Fruit fly (Drosophila melanogaster) whole organism, embryonic: ENCODE results near the gene CG9263.

Experiments
- Adf1 ChIP-seq: fragments of 200-800 bp; sonication (Bioruptor generic); IDR thresholded peaks from 2 replicates; pipeline ENCODE4 v1.3.6; 2022; ENCODE audit warnings: missing biosample characterization, missing genetic modification characterization
- Atf6 ChIP-seq: fragments of 200-800 bp; sonication (Bioruptor generic); IDR thresholded peaks from 2 replicates; pipeline ENCODE4 v1.3.6; 2022; ENCODE audit warnings: missing biosample characterization, missing genetic modification characterization
- CG10462 ChIP-seq: fragments of 200-800 bp; sonication (Bioruptor generic); optimal IDR thresholded peaks from 2 replicates; lab custom pipeline; 2016; ENCODE audit warnings: missing biosample characterization, missing genetic modification characterization
- CG11398 ChIP-seq: fragments of 200-800 bp; sonication (Bioruptor generic); optimal IDR thresholded peaks from 2 replicates; lab custom pipeline; 2016; ENCODE audit warnings: missing biosample characterization, missing genetic modification characterization
- CG11695 ChIP-seq: fragments of 200-800 bp; sonication (Bioruptor generic); IDR thresholded peaks from 3 replicates; pipeline ENCODE4 v1.3.6; 2022; ENCODE audit warnings: missing biosample characterization, missing genetic modification characterization
- CG12299 ChIP-seq: fragments of 200-800 bp; sonication (Bioruptor generic); optimal IDR thresholded peaks from 2 replicates; lab custom pipeline; 2018; ENCODE audit warnings: missing biosample characterization, mild to moderate bottlenecking, missing genetic modification characterization
- CG14014 ChIP-seq: fragments of 200-800 bp; sonication (Bioruptor generic); IDR thresholded peaks from 2 replicates; pipeline ENCODE4 v1.3.6; 2022; ENCODE audit warnings: missing biosample characterization, missing genetic modification characterization
- CG14441 ChIP-seq: fragments of 200-800 bp; sonication (Bioruptor generic); IDR thresholded peaks from 2 replicates; pipeline ENCODE4 v1.3.6; 2022; ENCODE audit warnings: missing biosample characterization, missing genetic modification characterization
- CG15269 ChIP-seq: fragments of 200-800 bp; sonication (Bioruptor generic); optimal IDR thresholded peaks from 2 replicates; lab custom pipeline; 2018; ENCODE audit warnings: missing biosample characterization, mild to moderate bottlenecking, missing genetic modification characterization, moderate library complexity
- CG1603 ChIP-seq: fragments of 200-800 bp; sonication (Bioruptor generic); optimal IDR thresholded peaks from 2 replicates; lab custom pipeline; 2019; ENCODE audit warnings: missing biosample characterization, mild to moderate bottlenecking, missing genetic modification characterization, moderate library complexity
- CG16813 ChIP-seq: fragments of 200-800 bp; sonication (Bioruptor generic); IDR thresholded peaks from 3 replicates; pipeline ENCODE4 v1.3.6; 2022; ENCODE audit warnings: missing biosample characterization, missing genetic modification characterization; ENCODE audit not compliant: partially characterized antibody
- CG17912 ChIP-seq: fragments of 200-800 bp; sonication (Bioruptor generic); optimal IDR thresholded peaks from 2 replicates; lab custom pipeline; 2018; ENCODE audit warnings: missing biosample characterization, mild to moderate bottlenecking, missing genetic modification characterization
- CG2116 ChIP-seq: fragments of 200-800 bp; sonication (Bioruptor generic); optimal IDR thresholded peaks from 3 replicates; lab custom pipeline; 2018; ENCODE audit warnings: missing biosample characterization, mild to moderate bottlenecking, missing genetic modification characterization
- CG2129 ChIP-seq: fragments of 200-800 bp; sonication (Bioruptor generic); IDR thresholded peaks from 2 replicates; pipeline ENCODE4 v1.3.6; 2022; ENCODE audit warnings: missing biosample characterization, missing genetic modification characterization; ENCODE audit not compliant: partially characterized antibody
- CG4820 ChIP-seq: fragments of 200-800 bp; sonication (Bioruptor generic); optimal IDR thresholded peaks from 3 replicates; lab custom pipeline; 2016; ENCODE audit warnings: missing biosample characterization, missing genetic modification characterization
- CG5245 ChIP-seq: fragments of 200-800 bp; sonication (Bioruptor generic); optimal IDR thresholded peaks from 3 replicates; lab custom pipeline; 2016; ENCODE audit warnings: missing biosample characterization, missing genetic modification characterization
- CG6683 ChIP-seq: fragments of 200-800 bp; sonication (Bioruptor generic); optimal IDR thresholded peaks from 2 replicates; lab custom pipeline; 2017; ENCODE audit warnings: missing biosample characterization, mild to moderate bottlenecking, missing genetic modification characterization, missing genetic modification reagents
- CG6791 ChIP-seq: fragments of 200-800 bp; sonication (Bioruptor generic); IDR thresholded peaks from 3 replicates; pipeline ENCODE4 v1.3.6; 2022; ENCODE audit warnings: missing biosample characterization, missing genetic modification characterization; ENCODE audit not compliant: partially characterized antibody
- CG7357 ChIP-seq: fragments of 200-800 bp; sonication (Bioruptor generic); IDR thresholded peaks from 3 replicates; pipeline ENCODE4 v1.3.6; 2022; ENCODE audit warnings: missing biosample characterization, missing genetic modification characterization
- CG7928 ChIP-seq: fragments of 200-800 bp; sonication (Bioruptor generic); optimal IDR thresholded peaks from 2 replicates; lab custom pipeline; 2017; ENCODE audit warnings: missing biosample characterization, mild to moderate bottlenecking, missing genetic modification characterization
- CG9876 ChIP-seq: fragments of 200-800 bp; sonication (Bioruptor generic); optimal IDR thresholded peaks from 2 replicates; lab custom pipeline; 2016; ENCODE audit warnings: missing biosample characterization, missing genetic modification characterization
- Dbx ChIP-seq: fragments of 200-800 bp; sonication (Bioruptor generic); IDR thresholded peaks from 3 replicates; pipeline ENCODE4 v1.3.6; 2022; ENCODE audit warnings: missing biosample characterization, missing genetic modification characterization
- Dp ChIP-seq: fragments of 200-800 bp; sonication (Bioruptor generic); optimal IDR thresholded peaks from 2 replicates; lab custom pipeline; 2018; ENCODE audit warnings: missing biosample characterization, mild to moderate bottlenecking, missing genetic modification characterization, moderate library complexity
- HLH3B ChIP-seq: fragments of 200-800 bp; sonication (Bioruptor generic); IDR thresholded peaks from 2 replicates; pipeline ENCODE4 v1.3.6; 2022; ENCODE audit warnings: missing biosample characterization, missing genetic modification characterization
- Hand ChIP-seq: fragments of 200-800 bp; sonication (Bioruptor generic); optimal IDR thresholded peaks from 2 replicates; lab custom pipeline; 2017; ENCODE audit warnings: mild to moderate bottlenecking, missing biosample characterization, missing genetic modification reagents, missing genetic modification characterization
- HmgZ ChIP-seq: fragments of 200-800 bp; sonication (Bioruptor generic); optimal IDR thresholded peaks from 2 replicates; lab custom pipeline; 2018; ENCODE audit warnings: missing biosample characterization, mild to moderate bottlenecking, missing genetic modification characterization
- Lpt ChIP-seq: fragments of >200 bp; optimal IDR thresholded peaks from 2 replicates; lab custom pipeline; 2018; ENCODE audit warnings: missing biosample characterization, missing genetic modification characterization
- MBD-R2 ChIP-seq: fragments of 200-800 bp; sonication (Bioruptor generic); IDR thresholded peaks from 2 replicates; pipeline ENCODE4 v1.3.6; 2022; ENCODE audit warnings: missing biosample characterization, missing genetic modification characterization
- MTF-1 ChIP-seq: fragments of 200-800 bp; sonication (Bioruptor generic); optimal IDR thresholded peaks from 2 replicates; lab custom pipeline; 2018; ENCODE audit warnings: missing biosample characterization, mild to moderate bottlenecking, missing genetic modification characterization, borderline replicate concordance
- Max ChIP-seq: fragments of 200-800 bp; sonication (Bioruptor generic); optimal IDR thresholded peaks from 2 replicates; lab custom pipeline; 2016; ENCODE audit warnings: missing biosample characterization, mild to moderate bottlenecking, missing genetic modification characterization
- Neu2 ChIP-seq: fragments of 200-800 bp; sonication (Bioruptor generic); optimal IDR thresholded peaks from 3 replicates; lab custom pipeline; 2016; ENCODE audit warnings: missing biosample characterization, missing genetic modification characterization, borderline replicate concordance
- Nf-YC ChIP-seq: fragments of 200-800 bp; optimal IDR thresholded peaks from 3 replicates; lab custom pipeline; 2019; ENCODE audit warnings: missing biosample characterization, mild to moderate bottlenecking, missing genetic modification characterization, moderate library complexity
- Opbp ChIP-seq: fragments of 200-800 bp; sonication (Bioruptor generic); IDR thresholded peaks from 3 replicates; pipeline ENCODE4 v1.3.6; 2022; ENCODE audit warnings: missing biosample characterization, missing genetic modification characterization; ENCODE audit not compliant: partially characterized antibody
- Sry-β ChIP-seq: fragments of 200-800 bp; sonication (Bioruptor generic); optimal IDR thresholded peaks from 2 replicates; lab custom pipeline; 2018; ENCODE audit warnings: missing biosample characterization, mild to moderate bottlenecking, missing genetic modification characterization, moderate library complexity
- Sry-δ ChIP-seq: fragments of 200-800 bp; sonication (Bioruptor generic); optimal IDR thresholded peaks from 2 replicates; lab custom pipeline; 2016; ENCODE audit warnings: missing biosample characterization, missing genetic modification characterization
- Vsx1 ChIP-seq: fragments of 200-800 bp; sonication (Bioruptor generic); optimal IDR thresholded peaks from 2 replicates; lab custom pipeline; 2017; ENCODE audit warnings: missing biosample characterization, mild to moderate bottlenecking, missing genetic modification characterization, missing genetic modification reagents
- bowl ChIP-seq: fragments of 200-800 bp; sonication (Bioruptor generic); IDR thresholded peaks from 2 replicates; pipeline ENCODE4 v1.3.6; 2022; ENCODE audit warnings: missing biosample characterization, missing genetic modification characterization
- chm ChIP-seq: fragments of 200-800 bp; sonication (Bioruptor generic); IDR thresholded peaks from 2 replicates; pipeline ENCODE4 v1.3.6; 2022; ENCODE audit warnings: missing biosample characterization, missing genetic modification characterization
- emc ChIP-seq: fragments of 200-800 bp; sonication (Bioruptor generic); optimal IDR thresholded peaks from 2 replicates; lab custom pipeline; 2016; ENCODE audit warnings: missing biosample characterization, missing genetic modification characterization
- gem ChIP-seq: fragments of 200-800 bp; sonication (Bioruptor generic); optimal IDR thresholded peaks from 2 replicates; lab custom pipeline; 2019; ENCODE audit warnings: missing biosample characterization, mild to moderate bottlenecking, missing genetic modification characterization, moderate library complexity
- hkb ChIP-seq, 2 experiments: fragments of 200-800 bp in 1 of 2; fragments of >200 bp in 1 of 2; sonication (Bioruptor generic) in 1 of 2; IDR thresholded peaks in 1 of 2; optimal IDR thresholded peaks in 1 of 2; 2 replicates each; pipeline versions ENCODE4 v1.3.6 to Lab custom; 2017 to 2022; ENCODE audit warnings: missing biosample characterization in 1 of 2, missing genetic modification characterization in 1 of 2
- jigr1 ChIP-seq: fragments of 200-800 bp; sonication (Bioruptor generic); IDR thresholded peaks from 3 replicates; pipeline ENCODE4 v1.3.6; 2022; ENCODE audit warnings: missing biosample characterization, missing genetic modification characterization
- kay ChIP-seq: fragments of 200-800 bp; sonication (Bioruptor generic); optimal IDR thresholded peaks from 2 replicates; lab custom pipeline; 2016; ENCODE audit warnings: missing biosample characterization, missing genetic modification characterization
- sens-2 ChIP-seq: fragments of 200-800 bp; sonication (Bioruptor generic); IDR thresholded peaks from 2 replicates; pipeline ENCODE4 v1.3.6; 2022; ENCODE audit warnings: missing biosample characterization, missing genetic modification characterization
- tll ChIP-seq, 2 experiments: fragments of 200-800 bp in 1 of 2; fragments of >200 bp in 1 of 2; sonication (Bioruptor generic) in 1 of 2; optimal IDR thresholded peaks; 2 replicates each; lab custom pipeline; 2017 to 2019; ENCODE audit warnings: missing biosample characterization in 2 of 2, missing genetic modification characterization in 2 of 2, mild to moderate bottlenecking in 1 of 2, moderate library complexity in 1 of 2
- trh ChIP-seq: fragments of 200-800 bp; sonication (Bioruptor generic); optimal IDR thresholded peaks from 2 replicates; lab custom pipeline; 2016; ENCODE audit warnings: missing biosample characterization, missing genetic modification characterization
- usp ChIP-seq: fragments of >200 bp; optimal IDR thresholded peaks from 2 replicates; lab custom pipeline; 2017; ENCODE audit warnings: missing biosample characterization, missing genetic modification characterization
- wek ChIP-seq: fragments of 200-800 bp; sonication (Bioruptor generic); optimal IDR thresholded peaks from 3 replicates; lab custom pipeline; 2018; ENCODE audit warnings: missing biosample characterization, mild to moderate bottlenecking, missing genetic modification characterization, moderate library complexity

Gene CG9263

DNA sequence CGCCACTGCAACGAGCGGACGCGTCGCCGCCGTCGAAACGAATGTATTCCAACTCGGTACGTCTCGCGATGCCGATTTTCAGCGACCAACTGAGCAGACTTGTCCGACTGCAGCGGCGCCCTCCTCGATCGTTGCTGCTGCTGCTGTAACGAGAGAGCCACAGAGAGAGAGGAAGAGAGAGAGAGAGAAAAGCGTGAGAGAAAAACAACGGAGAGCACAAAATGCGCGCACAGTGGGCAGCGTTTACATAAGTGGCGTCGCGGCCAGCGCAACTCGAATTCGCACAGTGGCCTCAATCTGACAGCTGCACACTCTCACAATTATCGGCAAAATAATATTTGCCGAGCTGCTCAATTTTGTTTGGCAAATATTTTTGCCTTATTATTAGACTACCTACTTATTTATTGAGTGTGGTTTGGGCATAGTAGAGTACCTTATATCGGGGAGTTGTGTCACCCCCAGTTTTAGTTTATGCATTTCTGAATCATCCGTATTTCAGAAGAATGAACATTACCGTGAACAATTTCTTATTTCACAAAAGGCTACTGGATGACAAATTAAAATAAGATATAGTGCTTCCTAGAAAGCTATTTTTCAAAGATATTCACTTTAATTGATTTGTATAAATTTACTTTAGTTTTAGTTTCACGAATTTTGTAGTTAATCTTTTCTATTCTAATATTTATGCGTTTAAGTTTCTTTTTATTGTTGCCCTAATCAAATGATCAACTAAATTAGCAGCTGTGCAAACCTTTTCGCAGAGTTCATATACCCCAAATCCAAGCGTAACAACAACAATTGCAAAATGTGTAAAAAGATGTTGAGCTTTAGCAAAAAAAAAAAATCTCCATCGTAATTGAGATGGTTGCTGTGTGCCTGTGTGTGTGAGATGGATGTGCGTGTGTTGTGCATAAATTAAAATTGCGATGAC, 28.8 kb downstream of the CG9263 start (continued):
- no peak for TF ChIP-seq hkb (optimal IDR thresholded peaks at IDR 0.05; lab: Kevin White, UChicago)
- TF ChIP-seq hkb (GFP tag; IDR thresholded peaks at IDR 0.05; lab: Robert Waterston, UW), result peak; percentile 60
- no peak for TF ChIP-seq emc (GFP tag; lab: Kevin White, UChicago)
- peak; percentile 50 for TF ChIP-seq Max (GFP tag; lab: Kevin White, UChicago)
- TF ChIP-seq Dp (GFP tag; lab: Kevin White, UChicago), result no peak
- no peak for TF ChIP-seq CG16813 (GFP tag; lab: Robert Waterston, UW)
- TF ChIP-seq sens-2, result no peak
- TF ChIP-seq MBD-R2, result no peak
- peak; percentile 21 for TF ChIP-seq HmgZ (tag; lab: Kevin White, UChicago)
- no peak for TF ChIP-seq bowl (GFP tag; lab: Robert Waterston, UW)
- no peak for TF ChIP-seq CG2129 (GFP tag; lab: Robert Waterston, UW)
- peak; percentile 44 for TF ChIP-seq CG5245 (GFP tag; lab: Kevin White, UChicago)
- peak; percentile 43 for TF ChIP-seq Nf-YC (tag; lab: Kevin White, UChicago)
- TF ChIP-seq chm (GFP tag; lab: Robert Waterston, UW), result no peak; the same call in none of the 2 replicates
- TF ChIP-seq CG7357, result peak; percentile 8; the same call in 1 of the 3 replicates
- no peak for TF ChIP-seq CG10462 (GFP tag; lab: Kevin White, UChicago)
- no peak for TF ChIP-seq CG11398 (GFP tag; lab: Kevin White, UChicago)
- TF ChIP-seq Vsx1 (GFP tag; lab: Kevin White, UChicago), result no peak
- no peak for TF ChIP-seq CG2116 (GFP tag; lab: Kevin White, UChicago)
- TF ChIP-seq HLH3B (GFP tag; lab: Robert Waterston, UW), result peak; percentile 57
- no peak for TF ChIP-seq usp
- TF ChIP-seq CG14014 (GFP tag; lab: Robert Waterston, UW), result peak; percentile 65
- TF ChIP-seq tll (GFP tag; optimal IDR thresholded peaks at IDR 0.05; lab: Kevin White, UChicago), result no peak
- TF ChIP-seq CG11695 (GFP tag; lab: Robert Waterston, UW), result peak; percentile 39; the same call in 2 of the 3 replicates
- TF ChIP-seq Lpt (GFP tag; lab: Kevin White, UChicago), result no peak
- no peak for TF ChIP-seq Opbp
- peak; percentile 43 for TF ChIP-seq CG15269 (tag; lab: Kevin White, UChicago)
- TF ChIP-seq Adf1, result peak; percentile 58
- peak; percentile 22 for TF ChIP-seq Sry-δ (GFP tag; lab: Kevin White, UChicago)
- no peak for TF ChIP-seq CG17912 (GFP tag; lab: Kevin White, UChicago)
- TF ChIP-seq Atf6 (GFP tag; lab: Robert Waterston, UW), result peak; percentile 63
- no peak for TF ChIP-seq Sry-β
- TF ChIP-seq CG6683 (GFP tag; lab: Kevin White, UChicago), result peak; percentile 28
- TF ChIP-seq kay (GFP tag; lab: Kevin White, UChicago), result peak; percentile 68
- TF ChIP-seq Neu2 (GFP tag; lab: Kevin White, UChicago), result no peak
- peak; percentile 35 for TF ChIP-seq MTF-1 (GFP tag; lab: Kevin White, UChicago)
- no peak for TF ChIP-seq Hand
- no peak for TF ChIP-seq jigr1 (GFP tag; lab: Robert Waterston, UW)
- TF ChIP-seq Dbx, result peak; percentile 57; the same call in 2 of the 3 replicates
- TF ChIP-seq CG7928 (GFP tag; lab: Kevin White, UChicago), result no peak
- peak; percentile 69 for TF ChIP-seq gem (tag; lab: Kevin White, UChicago)
- TF ChIP-seq CG9876, result peak; percentile 63
- peak; percentile 44 for TF ChIP-seq wek (GFP tag; lab: Kevin White, UChicago)
- TF ChIP-seq CG1603, result peak; percentile 71
- no peak for TF ChIP-seq CG12299 (tag; lab: Kevin White, UChicago)
- no peak for TF ChIP-seq trh (GFP tag; lab: Kevin White, UChicago)
- TF ChIP-seq CG4820, result peak; percentile 49
- no peak for TF ChIP-seq CG6791
- peak; percentile 80 for TF ChIP-seq CG14441 (GFP tag; lab: Robert Waterston, UW)
